Worm (Caenorhabditis elegans) whole organism, young adult: ENCODE measurements around the gene nhr-257.

ENCODE experiments used
- B0261.1 ChIP-seq: sonication (generic microtip); optimal IDR thresholded peaks from 2 replicates; lab custom pipeline; 2016; ENCODE audit warnings: mild to moderate bottlenecking, missing genetic modification characterization, moderate library complexity, missing compliant biosample characterization
- ama-1 ChIP-seq, 3 experiments: fragments of 150-350 bp in 1 of 3; sonication (generic microtip) in 2 of 3; optimal IDR thresholded peaks; 2 replicates each; lab custom pipeline; 2014 to 2018; ENCODE audit warnings: missing biosample characterization in 2 of 3, missing genetic modification characterization in 2 of 3, missing genetic modification reagents in 2 of 3
- ceh-100 ChIP-seq: fragments of 200-800 bp; sonication (Bioruptor generic); IDR thresholded peaks from 2 replicates; pipeline ENCODE4 v1.3.6; 2022; ENCODE audit warnings: missing genetic modification reagents, missing genetic modification characterization, missing compliant biosample characterization
- ceh-27 ChIP-seq: fragments of 200-800 bp; sonication (Bioruptor generic); optimal IDR thresholded peaks from 2 replicates; lab custom pipeline; 2018; ENCODE audit warnings: mild to moderate bottlenecking, missing genetic modification characterization, moderate library complexity, missing compliant biosample characterization
- egrh-3 ChIP-seq: fragments of 200-800 bp; sonication (Bioruptor generic); IDR thresholded peaks from 2 replicates; pipeline ENCODE4 v1.3.6; 2022; ENCODE audit warnings: missing genetic modification reagents, missing genetic modification characterization, missing compliant biosample characterization
- fkh-3 ChIP-seq: sonication (generic microtip); optimal IDR thresholded peaks from 2 replicates; lab custom pipeline; 2016; ENCODE audit warnings: mild to moderate bottlenecking, missing genetic modification characterization, missing compliant biosample characterization
- him-1 ChIP-seq: sonication (generic microtip); optimal IDR thresholded peaks from 2 replicates; lab custom pipeline; 2016; ENCODE audit warnings: missing genotype, missing genetic modification reagents, missing genetic modification characterization, missing compliant biosample characterization
- hlh-12 ChIP-seq: sonication (generic microtip); optimal IDR thresholded peaks from 2 replicates; lab custom pipeline; 2016; ENCODE audit warnings: missing genetic modification characterization, missing compliant biosample characterization
- hrde-1 ChIP-seq: sonication (generic microtip); optimal IDR thresholded peaks from 2 replicates; lab custom pipeline; 2016; ENCODE audit warnings: missing genetic modification characterization, mild to moderate bottlenecking, missing compliant biosample characterization, moderate library complexity, missing genotype, missing genetic modification reagents, borderline replicate concordance
- lin-40 ChIP-seq: sonication (generic microtip); optimal IDR thresholded peaks from 2 replicates; lab custom pipeline; 2016; ENCODE audit warnings: missing genetic modification characterization, mild to moderate bottlenecking, missing compliant biosample characterization, missing genotype, missing genetic modification reagents
- lir-1 ChIP-seq: fragments of 200-800 bp; sonication (Bioruptor generic); conservative IDR thresholded peaks from 2 replicates; pipeline ENCODE4 v1.3.6; 2022; ENCODE audit warnings: missing genetic modification reagents, missing genetic modification characterization, missing compliant biosample characterization
- madf-6 ChIP-seq: fragments of 200-800 bp; sonication (Bioruptor generic); IDR thresholded peaks from 2 replicates; pipeline ENCODE4 v1.3.6; 2022; ENCODE audit warnings: missing genetic modification reagents, missing genetic modification characterization, missing compliant biosample characterization
- nfya-1 ChIP-seq: sonication (generic microtip); optimal IDR thresholded peaks from 2 replicates; lab custom pipeline; 2017; ENCODE audit warnings: antibody characterized with exemption, missing compliant biosample characterization, missing genetic modification characterization, borderline replicate concordance; ENCODE audit not compliant: insufficient read depth
- snpc-3.4 ChIP-seq: sonication (generic microtip); optimal IDR thresholded peaks from 2 replicates; lab custom pipeline; 2017; ENCODE audit warnings: missing genetic modification characterization, mild to moderate bottlenecking, missing compliant biosample characterization, antibody characterized with exemption, moderate library complexity, missing genotype, missing genetic modification reagents
- tbp1 ChIP-seq: fragments of 200-800 bp; sonication (Bioruptor generic); optimal IDR thresholded peaks from 2 replicates; lab custom pipeline; 2018; ENCODE audit warnings: mild to moderate bottlenecking, missing genetic modification characterization, missing compliant biosample characterization

Gene nhr-257

DNA sequence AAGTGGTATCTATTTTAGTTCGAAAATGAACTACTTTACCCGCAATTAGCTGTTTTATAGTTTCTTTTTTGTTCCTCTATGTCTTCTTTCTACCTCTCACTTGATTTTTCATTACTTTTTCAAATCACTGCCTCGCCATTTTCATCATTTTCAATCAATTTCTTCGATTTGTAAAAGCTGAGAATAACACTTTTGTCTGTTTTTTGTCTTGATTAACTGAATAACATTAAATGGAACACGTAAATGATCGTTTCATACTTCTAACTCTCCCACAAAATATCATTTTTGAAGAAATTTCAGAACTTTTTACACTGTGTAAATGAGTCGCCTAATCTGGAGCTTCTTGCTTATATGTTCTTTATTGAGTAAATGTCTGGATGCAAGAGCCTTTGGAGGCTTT is 48.4 kb downstream of the nhr-257 start, which contains the start of gene F53C3.4:
TSS of gene F53C3.4 (plus strand) at position 301 of the 400 bp plus-strand sequence.
- no peak for TF ChIP-seq ama-1 (optimal IDR thresholded peaks at IDR 0.05; lab: Kevin White, UChicago)
- TF ChIP-seq ama-1 (GFP tag; optimal IDR thresholded peaks at IDR 0.05; lab: Kevin White, UChicago): no peak
- no peak for TF ChIP-seq hrde-1 (tag; lab: Kevin White, UChicago)
- TF ChIP-seq tbp1 (GFP tag; lab: Kevin White, UChicago): no peak
- TF ChIP-seq madf-6 (GFP tag; lab: Robert Waterston, UW): no peak
- no peak for TF ChIP-seq lin-40 (tag; lab: Kevin White, UChicago)
- TF ChIP-seq him-1: no peak
- no peak for TF ChIP-seq ceh-27 (GFP tag; lab: Kevin White, UChicago)
- no peak for TF ChIP-seq hlh-12
- TF ChIP-seq fkh-3: no peak
- no peak for TF ChIP-seq snpc-3.4 (tag; lab: Kevin White, UChicago)
- TF ChIP-seq lir-1: no peak

DNA sequence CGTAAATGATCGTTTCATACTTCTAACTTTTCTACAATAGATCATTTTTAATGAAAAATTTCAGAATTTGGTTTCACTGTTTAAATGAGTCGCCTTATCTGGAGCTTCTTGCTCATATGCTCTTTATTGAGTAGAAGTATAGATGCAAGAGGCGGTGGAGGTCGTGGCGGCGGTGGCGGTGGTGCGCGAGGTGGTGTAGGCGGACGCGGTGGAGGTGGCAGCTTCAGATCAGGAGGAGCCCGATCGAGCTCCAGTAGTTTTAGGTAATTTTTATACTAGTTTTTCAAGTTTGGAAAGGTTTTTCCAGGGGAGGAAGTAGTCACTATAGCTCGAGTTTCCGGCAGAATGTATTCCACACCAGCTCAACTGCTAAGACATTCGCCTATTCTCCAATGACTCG is 50.0 kb downstream of the nhr-257 start, which contains the start of gene F53C3.3:
TSS of gene F53C3.3 (plus strand) at position 59 of the 400 bp plus-strand sequence.
- TF ChIP-seq B0261.1 (tag; lab: Kevin White, UChicago) (no peak), lin-40 (tag; lab: Kevin White, UChicago) (no peak), egrh-3 (peak; percentile 52; the same call in 1 of the 2 replicates), ceh-100 (GFP tag; lab: Robert Waterston, UW) (no peak), nfya-1 (tag; lab: Kevin White, UChicago) (no peak)
- TF ChIP-seq, all 124 proteins: peak for 1
